Fruit fly (Drosophila melanogaster) whole organism, embryonic: ENCODE data around the gene ara.
A peak's percentile ranks its signal among the peaks of the same experiment; 100 is the strongest.

Experiments
- Atf6 ChIP-seq: fragments of 200-800 bp; sonication (Bioruptor generic); IDR thresholded peaks from 2 replicates; pipeline ENCODE4 v1.3.6; 2022; ENCODE audit warnings: missing biosample characterization, missing genetic modification characterization
- Awh ChIP-seq: fragments of 200-800 bp; sonication (Bioruptor generic); IDR thresholded peaks from 2 replicates; pipeline ENCODE4, ENCODE4 v1.3.6; 2022; ENCODE audit warnings: missing biosample characterization, missing genetic modification characterization
- CG10431 ChIP-seq: fragments of 200-800 bp; sonication (Bioruptor generic); optimal IDR thresholded peaks from 3 replicates; lab custom pipeline; 2018; ENCODE audit warnings: missing biosample characterization, mild to moderate bottlenecking, missing genetic modification characterization
- CG10979 ChIP-seq: fragments of 200-800 bp; sonication (Bioruptor generic); optimal IDR thresholded peaks from 2 replicates; lab custom pipeline; 2018; ENCODE audit warnings: missing biosample characterization, mild to moderate bottlenecking, missing genetic modification characterization, moderate library complexity
- CG11398 ChIP-seq: fragments of 200-800 bp; sonication (Bioruptor generic); optimal IDR thresholded peaks from 2 replicates; lab custom pipeline; 2016; ENCODE audit warnings: missing biosample characterization, missing genetic modification characterization
- CG11695 ChIP-seq: fragments of 200-800 bp; sonication (Bioruptor generic); IDR thresholded peaks from 3 replicates; pipeline ENCODE4 v1.3.6; 2022; ENCODE audit warnings: missing biosample characterization, missing genetic modification characterization
- CG14667 ChIP-seq: fragments of 200-800 bp; sonication (Bioruptor generic); IDR thresholded peaks from 2 replicates; pipeline ENCODE4 v1.3.6; 2022; ENCODE audit warnings: missing biosample characterization, missing genetic modification characterization
- CG15696 ChIP-seq: fragments of 200-800 bp; sonication (Bioruptor generic); optimal IDR thresholded peaks from 2 replicates; lab custom pipeline; 2019; ENCODE audit warnings: missing biosample characterization, mild to moderate bottlenecking, missing genetic modification characterization, moderate library complexity
- CG17612 ChIP-seq: fragments of 200-800 bp; sonication (Bioruptor generic); IDR thresholded peaks from 2 replicates; pipeline ENCODE4 v1.3.6; 2022; ENCODE audit warnings: missing biosample characterization, missing genetic modification characterization
- CG18011 ChIP-seq: fragments of 200-800 bp; sonication (Bioruptor generic); optimal IDR thresholded peaks from 2 replicates; lab custom pipeline; 2017; ENCODE audit warnings: missing biosample characterization, missing genetic modification characterization, mild to moderate bottlenecking, moderate library complexity, missing genotype
- CG31441 ChIP-seq: fragments of 200-800 bp; sonication (Bioruptor generic); IDR thresholded peaks from 2 replicates; pipeline ENCODE4 v1.3.6; 2022; ENCODE audit warnings: missing biosample characterization, missing genetic modification characterization
- CG34224 ChIP-seq: fragments of 200-800 bp; sonication (Bioruptor generic); IDR thresholded peaks from 3 replicates; pipeline ENCODE4 v1.3.6; 2022; ENCODE audit warnings: missing biosample characterization, missing genetic modification characterization; ENCODE audit not compliant: partially characterized antibody
- CG42726 ChIP-seq: fragments of 200-800 bp; sonication (Bioruptor generic); IDR thresholded peaks from 2 replicates; pipeline ENCODE4 v1.3.6; 2022; ENCODE audit warnings: missing biosample characterization, missing genetic modification characterization; ENCODE audit not compliant: partially characterized antibody
- CG4328 ChIP-seq: fragments of 200-800 bp; sonication (Bioruptor generic); optimal IDR thresholded peaks from 3 replicates; lab custom pipeline; 2017; ENCODE audit warnings: missing biosample characterization, missing genetic modification reagents, missing genetic modification characterization
- CG4360 ChIP-seq: fragments of 200-800 bp; sonication (Bioruptor generic); IDR thresholded peaks from 2 replicates; pipeline ENCODE4 v1.3.6; 2022; ENCODE audit warnings: missing biosample characterization, missing genetic modification characterization
- CG7372 ChIP-seq: fragments of 200-800 bp; sonication (Bioruptor generic); IDR thresholded peaks from 2 replicates; pipeline ENCODE4 v1.3.6; 2022; ENCODE audit warnings: missing biosample characterization, missing genetic modification characterization
- CG8924 ChIP-seq: fragments of 200-800 bp; optimal IDR thresholded peaks from 3 replicates; lab custom pipeline; 2019; ENCODE audit warnings: missing biosample characterization, mild to moderate bottlenecking, missing genetic modification characterization, moderate library complexity
- CG9727 ChIP-seq: fragments of 200-800 bp; sonication (Bioruptor generic); optimal IDR thresholded peaks from 3 replicates; lab custom pipeline; 2017; ENCODE audit warnings: missing biosample characterization, mild to moderate bottlenecking, missing genetic modification characterization
- D19A ChIP-seq: fragments of 200-800 bp; optimal IDR thresholded peaks from 3 replicates; lab custom pipeline; 2019; ENCODE audit warnings: missing biosample characterization, mild to moderate bottlenecking, missing genetic modification characterization, moderate library complexity
- Dip2 ChIP-seq: fragments of 200-800 bp; sonication (Bioruptor generic); IDR thresholded peaks from 2 replicates; pipeline ENCODE4 v1.3.6; 2022; ENCODE audit warnings: missing biosample characterization, missing genetic modification characterization
- HLH3B ChIP-seq: fragments of 200-800 bp; sonication (Bioruptor generic); IDR thresholded peaks from 2 replicates; pipeline ENCODE4 v1.3.6; 2022; ENCODE audit warnings: missing biosample characterization, missing genetic modification characterization
- HLHmδ ChIP-seq: fragments of 200-800 bp; sonication (Bioruptor generic); optimal IDR thresholded peaks from 2 replicates; lab custom pipeline; 2018; ENCODE audit warnings: missing biosample characterization, mild to moderate bottlenecking, missing genetic modification characterization, moderate library complexity
- HmgZ ChIP-seq: fragments of 200-800 bp; sonication (Bioruptor generic); optimal IDR thresholded peaks from 2 replicates; lab custom pipeline; 2018; ENCODE audit warnings: missing biosample characterization, mild to moderate bottlenecking, missing genetic modification characterization
- Lhr ChIP-seq: fragments of 200-800 bp; sonication (Bioruptor generic); optimal IDR thresholded peaks from 3 replicates; lab custom pipeline; 2017; ENCODE audit warnings: mild to moderate bottlenecking, missing biosample characterization, missing genetic modification reagents, missing genetic modification characterization
- Mes4 ChIP-seq: fragments of 200-800 bp; sonication (Bioruptor generic); optimal IDR thresholded peaks from 2 replicates; lab custom pipeline; 2016; ENCODE audit warnings: missing biosample characterization, missing genetic modification characterization
- NFAT ChIP-seq: fragments of 200-800 bp; sonication (Bioruptor generic); IDR thresholded peaks from 2 replicates; pipeline ENCODE4 v1.3.6; 2022; ENCODE audit warnings: missing biosample characterization, missing genetic modification characterization
- Stat92E ChIP-seq, 3 experiments: fragments of >200 bp in 2 of 3; fragments of 200-800 bp in 1 of 3; sonication (Bioruptor generic) in 1 of 3; optimal IDR thresholded peaks; 2 replicates each; lab custom pipeline; 2017 to 2019; ENCODE audit warnings: missing biosample characterization in 3 of 3, missing genetic modification characterization in 3 of 3, mild to moderate bottlenecking in 1 of 3, moderate library complexity in 1 of 3
- YL-1 ChIP-seq: fragments of 200-800 bp; sonication (Bioruptor generic); optimal IDR thresholded peaks from 3 replicates; lab custom pipeline; 2017; ENCODE audit warnings: missing biosample characterization, mild to moderate bottlenecking, missing genetic modification characterization
- ac ChIP-seq: fragments of 200-800 bp; sonication (Bioruptor generic); optimal IDR thresholded peaks from 3 replicates; lab custom pipeline; 2017; ENCODE audit warnings: missing biosample characterization, mild to moderate bottlenecking, missing genetic modification characterization
- bcd ChIP-seq: fragments of 200-800 bp; sonication (Bioruptor generic); optimal IDR thresholded peaks from 2 replicates; lab custom pipeline; 2017; ENCODE audit warnings: missing biosample characterization, mild to moderate bottlenecking, missing genetic modification characterization
- bowl ChIP-seq: fragments of 200-800 bp; sonication (Bioruptor generic); IDR thresholded peaks from 2 replicates; pipeline ENCODE4 v1.3.6; 2022; ENCODE audit warnings: missing biosample characterization, missing genetic modification characterization
- chm ChIP-seq: fragments of 200-800 bp; sonication (Bioruptor generic); IDR thresholded peaks from 2 replicates; pipeline ENCODE4 v1.3.6; 2022; ENCODE audit warnings: missing biosample characterization, missing genetic modification characterization
- fd102C ChIP-seq: fragments of 200-800 bp; sonication (Bioruptor generic); optimal IDR thresholded peaks from 2 replicates; lab custom pipeline; 2018; ENCODE audit warnings: missing biosample characterization, mild to moderate bottlenecking, missing genetic modification characterization, moderate library complexity
- fd64A ChIP-seq: fragments of 200-800 bp; sonication (Bioruptor generic); optimal IDR thresholded peaks from 3 replicates; lab custom pipeline; 2018; ENCODE audit warnings: missing biosample characterization, mild to moderate bottlenecking, missing genetic modification characterization
- gcm ChIP-seq: fragments of 200-800 bp; sonication (Bioruptor generic); optimal IDR thresholded peaks from 2 replicates; lab custom pipeline; 2019; ENCODE audit warnings: missing biosample characterization, mild to moderate bottlenecking, missing genetic modification characterization, moderate library complexity
- grn ChIP-seq: fragments of 200-800 bp; sonication (Bioruptor generic); optimal IDR thresholded peaks from 3 replicates; lab custom pipeline; 2017; ENCODE audit warnings: missing biosample characterization, missing genetic modification characterization
- insv ChIP-seq, 2 experiments: fragments of 200-800 bp; sonication (Bioruptor generic); optimal IDR thresholded peaks; 3 replicates each; lab custom pipeline; 2016 to 2018; ENCODE audit warnings: missing biosample characterization in 2 of 2, missing genetic modification characterization in 2 of 2
- pan ChIP-seq, 4 experiments: fragments of >200 bp in 3 of 4; fragments of 200-800 bp in 1 of 4; sonication (Bioruptor generic) in 1 of 4; optimal IDR thresholded peaks in 3 of 4; IDR thresholded peaks in 1 of 4; 2 replicates each; pipeline versions ENCODE4 v1.3.6 to Lab custom; 2017 to 2022; ENCODE audit warnings: missing biosample characterization in 2 of 4, missing genetic modification characterization in 2 of 4, mixed read lengths in 1 of 4
- salm ChIP-seq: fragments of 200-800 bp; sonication (Bioruptor generic); optimal IDR thresholded peaks from 2 replicates; lab custom pipeline; 2018; ENCODE audit warnings: missing biosample characterization, mild to moderate bottlenecking, missing genetic modification characterization
- sc ChIP-seq, 3 experiments: fragments of >200 bp in 2 of 3; fragments of 200-800 bp in 1 of 3; sonication (Bioruptor generic) in 1 of 3; optimal IDR thresholded peaks; 2 replicates in 2 of 3; 3 replicates in 1 of 3; lab custom pipeline; 2017; ENCODE audit warnings: mild to moderate bottlenecking in 1 of 3, missing biosample characterization in 1 of 3, missing genetic modification characterization in 1 of 3, missing genetic modification reagents in 1 of 3
- sens-2 ChIP-seq: fragments of 200-800 bp; sonication (Bioruptor generic); IDR thresholded peaks from 2 replicates; pipeline ENCODE4 v1.3.6; 2022; ENCODE audit warnings: missing biosample characterization, missing genetic modification characterization
- tll ChIP-seq, 2 experiments: fragments of 200-800 bp in 1 of 2; fragments of >200 bp in 1 of 2; sonication (Bioruptor generic) in 1 of 2; optimal IDR thresholded peaks; 2 replicates each; lab custom pipeline; 2017 to 2019; ENCODE audit warnings: missing biosample characterization in 2 of 2, missing genetic modification characterization in 2 of 2, mild to moderate bottlenecking in 1 of 2, moderate library complexity in 1 of 2
- twi ChIP-seq: fragments of 200-800 bp; optimal IDR thresholded peaks from 2 replicates; lab custom pipeline; 2019; ENCODE audit warnings: missing biosample characterization, mild to moderate bottlenecking, missing genetic modification characterization, moderate library complexity
- tx ChIP-seq: fragments of 200-800 bp; sonication (Bioruptor generic); optimal IDR thresholded peaks from 2 replicates; lab custom pipeline; 2016; ENCODE audit warnings: missing biosample characterization, missing genetic modification characterization
- unpg ChIP-seq: fragments of 200-800 bp; sonication (Bioruptor generic); optimal IDR thresholded peaks from 3 replicates; lab custom pipeline; 2018; ENCODE audit warnings: missing biosample characterization, mild to moderate bottlenecking, missing genetic modification characterization, moderate library complexity
- vnd ChIP-seq: fragments of 200-800 bp; sonication (Bioruptor generic); IDR thresholded peaks from 3 replicates; pipeline ENCODE4 v1.3.6; 2022; ENCODE audit warnings: missing biosample characterization, missing genetic modification characterization; ENCODE audit not compliant: partially characterized antibody
- wor ChIP-seq: fragments of 200-800 bp; sonication (Bioruptor generic); IDR thresholded peaks from 2 replicates; pipeline ENCODE4 v1.3.6; 2022; ENCODE audit warnings: missing biosample characterization, missing genetic modification characterization
- zf30C ChIP-seq: fragments of 200-800 bp; sonication (Bioruptor generic); optimal IDR thresholded peaks from 3 replicates; lab custom pipeline; 2018; ENCODE audit warnings: missing biosample characterization, mild to moderate bottlenecking, missing genetic modification characterization

ara gene

dm6 chr3L:12606292-12606691 is 25.8 kb downstream of the ara start (continued):
- TF ChIP-seq gcm (GFP tag; lab: Kevin White, UChicago) (peak; percentile 37), ac (GFP tag; lab: Kevin White, UChicago) (peak; percentile 85), tll (GFP tag; optimal IDR thresholded peaks at IDR 0.05; lab: Kevin White, UChicago) (peak in 1 of 2 experiments; percentile 92), insv (GFP tag; optimal IDR thresholded peaks at IDR 0.05; lab: Kevin White, UChicago) (peak in 1 of 2 experiments; percentile 79), CG34224 (GFP tag; lab: Robert Waterston, UW) (no peak), chm (peak; percentile 74; the same call in 1 of the 2 replicates), Dip2 (GFP tag; lab: Robert Waterston, UW) (no peak), salm (tag; lab: Kevin White, UChicago) (peak; percentile 44), fd102C (GFP tag; lab: Kevin White, UChicago) (peak; percentile 88), CG15696 (tag; lab: Kevin White, UChicago) (peak; percentile 78), YL-1 (peak; percentile 17), Mes4 (GFP tag; lab: Kevin White, UChicago) (peak; percentile 25), fd64A (GFP tag; lab: Kevin White, UChicago) (peak; percentile 53), Atf6 (no peak), CG14667 (GFP tag; lab: Robert Waterston, UW) (no peak), Awh (GFP tag; lab: Robert Waterston, UW) (0 out of 2 replicates have a peak, but pooled peaks have one; percentile 12), CG4328 (GFP tag; lab: Kevin White, UChicago) (no peak), D19A (tag; lab: Kevin White, UChicago) (no peak), CG11695 (GFP tag; lab: Robert Waterston, UW) (0 out of 3 replicates have a peak, but pooled peaks have one; percentile 23), wor (GFP tag; lab: Robert Waterston, UW) (no peak), HLHmδ (GFP tag; lab: Kevin White, UChicago) (no peak), CG7372 (GFP tag; lab: Robert Waterston, UW) (no peak), tx (GFP tag; lab: Kevin White, UChicago) (no peak), CG9727 (GFP tag; lab: Kevin White, UChicago) (peak; percentile 59), grn (GFP tag; lab: Kevin White, UChicago) (peak; percentile 99), CG42726 (GFP tag; lab: Robert Waterston, UW) (no peak), CG10979 (tag; lab: Kevin White, UChicago) (peak; percentile 8), pan (optimal IDR thresholded peaks at IDR 0.05; lab: Kevin White, UChicago) (no peak), pan (GFP tag; optimal IDR thresholded peaks at IDR 0.05 in 1 of 2, IDR thresholded peaks at IDR 0.05 in 1 of 2) (peak in 1 of 2 experiments; percentile 57), sens-2 (GFP tag; lab: Robert Waterston, UW) (0 out of 2 replicates have a peak, but pooled peaks have one; percentile 10), bcd (GFP tag; lab: Kevin White, UChicago) (no peak), CG11398 (peak; percentile 11), CG8924 (peak; percentile 34), CG31441 (no peak), zf30C (GFP tag; lab: Kevin White, UChicago) (peak; percentile 1), vnd (GFP tag; lab: Robert Waterston, UW) (peak; percentile 71), Lhr (GFP tag; lab: Kevin White, UChicago) (peak; percentile 27), CG18011 (GFP tag; lab: Kevin White, UChicago) (no peak), CG17612 (GFP tag; lab: Robert Waterston, UW) (no peak), CG10431 (peak; percentile 53), CG4360 (GFP tag; lab: Robert Waterston, UW) (0 out of 2 replicates have a peak, but pooled peaks have one; percentile 33), twi (tag; lab: Kevin White, UChicago) (peak; percentile 88), bowl (GFP tag; lab: Robert Waterston, UW) (no peak), HmgZ (tag; lab: Kevin White, UChicago) (peak; percentile 34), NFAT (GFP tag; lab: Robert Waterston, UW) (no peak), unpg (GFP tag; lab: Kevin White, UChicago) (peak; percentile 6), HLH3B (GFP tag; lab: Robert Waterston, UW) (0 out of 2 replicates have a peak, but pooled peaks have one; percentile 26), Stat92E (GFP tag; optimal IDR thresholded peaks at IDR 0.05; lab: Kevin White, UChicago) (peak in 1 of 3 experiments; percentile 35), sc (optimal IDR thresholded peaks at IDR 0.05; lab: Kevin White, UChicago) (no peak), sc (GFP tag; optimal IDR thresholded peaks at IDR 0.05; lab: Kevin White, UChicago) (peak; percentile 13)
